Worm (Caenorhabditis elegans) whole organism, L3 larva: ENCODE data around the gene nhr-213.

Experiments used
- R02D3.7 ChIP-seq: fragments of 150-350 bp; optimal IDR thresholded peaks from 2 replicates; lab custom pipeline; 2014; ENCODE audit warnings: missing biosample characterization, missing genetic modification characterization
- ceh-28 ChIP-seq: fragments of 150-350 bp; optimal IDR thresholded peaks from 2 replicates; lab custom pipeline; 2014; ENCODE audit warnings: missing biosample characterization, missing genetic modification reagents, missing genetic modification characterization
- ceh-82 ChIP-seq: fragments of 150-350 bp; optimal IDR thresholded peaks from 2 replicates; lab custom pipeline; 2014; ENCODE audit warnings: missing biosample characterization, missing genetic modification characterization
- egl-27 ChIP-seq: sonication (generic microtip); optimal IDR thresholded peaks from 4 replicates; lab custom pipeline; 2017; ENCODE audit warnings: missing biosample characterization, missing genetic modification reagents, missing genetic modification characterization
- elt-1 ChIP-seq: fragments of 150-350 bp; optimal IDR thresholded peaks from 2 replicates; lab custom pipeline; 2014; ENCODE audit warnings: missing biosample characterization, missing genetic modification characterization
- fkh-2 ChIP-seq: fragments of 150-350 bp; optimal IDR thresholded peaks from 2 replicates; lab custom pipeline; 2014; ENCODE audit warnings: missing biosample characterization, missing genetic modification reagents, missing genetic modification characterization
- nhr-237 ChIP-seq: fragments of 150-350 bp; optimal IDR thresholded peaks from 2 replicates; lab custom pipeline; 2014; ENCODE audit warnings: missing biosample characterization, missing genetic modification characterization
- nhr-25 ChIP-seq: sonication (generic microtip); optimal IDR thresholded peaks from 2 replicates; lab custom pipeline; 2017; ENCODE audit warnings: missing biosample characterization, missing genetic modification characterization
- nhr-76 ChIP-seq: fragments of 150-350 bp; sonication (generic microtip); optimal IDR thresholded peaks from 5 replicates; lab custom pipeline; 2014; ENCODE audit warnings: missing biosample characterization, missing genetic modification characterization
- nhr-77 ChIP-seq: fragments of 150-350 bp; optimal IDR thresholded peaks from 2 replicates; lab custom pipeline; 2014; ENCODE audit warnings: missing biosample characterization, missing genetic modification characterization
- sea-2 ChIP-seq: fragments of 150-350 bp; sonication (generic microtip); optimal IDR thresholded peaks from 4 replicates; lab custom pipeline; 2014; ENCODE audit warnings: missing biosample characterization, missing genetic modification reagents, missing genetic modification characterization
- snpc-4 ChIP-seq: fragments of 150-350 bp; optimal IDR thresholded peaks from 2 replicates; lab custom pipeline; 2014; ENCODE audit warnings: missing biosample characterization, missing genetic modification characterization
- unc-62 ChIP-seq: fragments of 150-350 bp; sonication (generic microtip); optimal IDR thresholded peaks from 4 replicates; lab custom pipeline; 2014; ENCODE audit warnings: missing biosample characterization, missing genetic modification reagents, missing genetic modification characterization

- no peak for TF ChIP-seq elt-1 (tag; lab: Kevin White, UChicago)
- no peak for TF ChIP-seq fkh-2 (tag; lab: Kevin White, UChicago)
- no peak for TF ChIP-seq R02D3.7 (tag; lab: Kevin White, UChicago)
- no peak for TF ChIP-seq egl-27
- TF ChIP-seq ceh-82 (tag; lab: Kevin White, UChicago) = no peak
- no peak for TF ChIP-seq sea-2 (GFP tag; lab: Kevin White, UChicago)
- TF ChIP-seq snpc-4 (tag; lab: Kevin White, UChicago) = no peak
- no peak for TF ChIP-seq nhr-25
- TF ChIP-seq nhr-76 (tag; lab: Kevin White, UChicago) = no peak
- TF ChIP-seq nhr-237 (tag; lab: Kevin White, UChicago) = no peak
- TF ChIP-seq nhr-77 = no peak
- TF ChIP-seq unc-62 (GFP tag; lab: Kevin White, UChicago) = no peak
- TF ChIP-seq ceh-28 (tag; lab: Kevin White, UChicago) = no peak
These were observed 29.2 kb downstream of the nhr-213 start, which contains the start of gene fbxa-197 for ce11 chrV:15867373-15867772.
